Fruit fly (Drosophila melanogaster) whole organism, embryonic: Measurements from ENCODE around the gene Kdm3.

ENCODE experiments used
- ATbp ChIP-seq: fragments of 200-800 bp; sonication (Bioruptor generic); optimal IDR thresholded peaks from 2 replicates; lab custom pipeline; 2017; ENCODE audit warnings: missing biosample characterization, mild to moderate bottlenecking, missing genetic modification characterization, missing genetic modification reagents
- Ada2b ChIP-seq: fragments of 200-800 bp; sonication (Bioruptor generic); IDR thresholded peaks from 2 replicates; pipeline ENCODE4 v1.3.6; 2022; ENCODE audit warnings: missing biosample characterization, missing genetic modification characterization
- BtbVII ChIP-seq: fragments of 200-800 bp; sonication (Bioruptor generic); optimal IDR thresholded peaks from 3 replicates; lab custom pipeline; 2017; ENCODE audit warnings: missing biosample characterization, mild to moderate bottlenecking, missing genetic modification characterization
- CG10274 ChIP-seq: fragments of 200-800 bp; sonication (Bioruptor generic); optimal IDR thresholded peaks from 3 replicates; lab custom pipeline; 2017; ENCODE audit warnings: missing biosample characterization, mild to moderate bottlenecking, missing genetic modification characterization
- CG10321 ChIP-seq: fragments of 200-800 bp; sonication (Bioruptor generic); IDR thresholded peaks from 2 replicates; pipeline ENCODE4 v1.3.6; 2022; ENCODE audit warnings: missing biosample characterization, missing genetic modification characterization
- CG11504 ChIP-seq: fragments of 200-800 bp; sonication (Bioruptor generic); optimal IDR thresholded peaks from 3 replicates; lab custom pipeline; 2019; ENCODE audit warnings: missing biosample characterization, mild to moderate bottlenecking, missing genetic modification characterization, moderate library complexity
- CG11560 ChIP-seq: fragments of 200-800 bp; sonication (Bioruptor generic); IDR thresholded peaks from 3 replicates; pipeline ENCODE4 v1.3.6; 2022; ENCODE audit warnings: missing biosample characterization, missing genetic modification characterization
- CG12299 ChIP-seq: fragments of 200-800 bp; sonication (Bioruptor generic); optimal IDR thresholded peaks from 2 replicates; lab custom pipeline; 2018; ENCODE audit warnings: missing biosample characterization, mild to moderate bottlenecking, missing genetic modification characterization
- CG15479 ChIP-seq: fragments of 200-800 bp; sonication (Bioruptor generic); optimal IDR thresholded peaks from 3 replicates; lab custom pipeline; 2019; ENCODE audit warnings: missing biosample characterization, mild to moderate bottlenecking, missing genetic modification characterization, moderate library complexity
- CG15601 ChIP-seq: fragments of 200-800 bp; sonication (Bioruptor generic); optimal IDR thresholded peaks from 3 replicates; lab custom pipeline; 2019; ENCODE audit warnings: missing biosample characterization, mild to moderate bottlenecking, missing genetic modification characterization, moderate library complexity
- CG17385 ChIP-seq: fragments of 200-800 bp; sonication (Bioruptor generic); optimal IDR thresholded peaks from 3 replicates; lab custom pipeline; 2018; ENCODE audit warnings: missing biosample characterization, mild to moderate bottlenecking, missing genetic modification characterization
- CG18262 ChIP-seq: fragments of 200-800 bp; optimal IDR thresholded peaks from 3 replicates; lab custom pipeline; 2019; ENCODE audit warnings: missing biosample characterization, mild to moderate bottlenecking, missing genetic modification characterization, moderate library complexity
- CG7372 ChIP-seq: fragments of 200-800 bp; sonication (Bioruptor generic); IDR thresholded peaks from 2 replicates; pipeline ENCODE4 v1.3.6; 2022; ENCODE audit warnings: missing biosample characterization, missing genetic modification characterization
- CG8290 ChIP-seq, 3 experiments: fragments of 200-800 bp; sonication (Bioruptor generic); optimal IDR thresholded peaks; 2 replicates each; lab custom pipeline; 2016 to 2019; ENCODE audit warnings: missing biosample characterization in 3 of 3, missing genetic modification characterization in 3 of 3, mild to moderate bottlenecking in 2 of 3, moderate library complexity in 1 of 3
- CG8765 ChIP-seq: fragments of 200-800 bp; sonication (Bioruptor generic); IDR thresholded peaks from 2 replicates; pipeline ENCODE4 v1.3.6; 2022; ENCODE audit warnings: missing biosample characterization, missing genetic modification characterization
- CG9932 ChIP-seq: fragments of 200-800 bp; sonication (Bioruptor generic); IDR thresholded peaks from 2 replicates; pipeline ENCODE4 v1.3.6; 2022; ENCODE audit warnings: missing biosample characterization, missing genetic modification characterization
- CTCF ChIP-seq: fragments of 200-800 bp; sonication (Bioruptor generic); optimal IDR thresholded peaks from 2 replicates; lab custom pipeline; 2017; ENCODE audit warnings: missing biosample characterization, mild to moderate bottlenecking, missing genetic modification characterization, moderate library complexity
- CkIIα-i1 ChIP-seq: fragments of 200-800 bp; sonication (Bioruptor generic); IDR thresholded peaks from 2 replicates; pipeline ENCODE4 v1.3.6; 2022; ENCODE audit warnings: missing biosample characterization, missing genetic modification characterization
- Dbx ChIP-seq: fragments of 200-800 bp; sonication (Bioruptor generic); IDR thresholded peaks from 3 replicates; pipeline ENCODE4 v1.3.6; 2022; ENCODE audit warnings: missing biosample characterization, missing genetic modification characterization
- Dek ChIP-seq: fragments of 200-800 bp; sonication (Bioruptor generic); optimal IDR thresholded peaks from 3 replicates; lab custom pipeline; 2019; ENCODE audit warnings: missing biosample characterization, mild to moderate bottlenecking, missing genetic modification characterization, moderate library complexity
- Dref ChIP-seq: fragments of 200-800 bp; sonication (Bioruptor generic); IDR thresholded peaks from 2 replicates; pipeline ENCODE4 v1.3.6; 2022; ENCODE audit warnings: missing biosample characterization, missing genetic modification characterization
- Drgx ChIP-seq: fragments of 200-800 bp; sonication (Bioruptor generic); IDR thresholded peaks from 2 replicates; pipeline ENCODE4 v1.3.6; 2022; ENCODE audit warnings: missing biosample characterization, missing genetic modification characterization
- H2.0 ChIP-seq: fragments of 200-800 bp; sonication (Bioruptor generic); IDR thresholded peaks from 2 replicates; pipeline ENCODE4 v1.3.6; 2022; ENCODE audit warnings: missing biosample characterization, missing genetic modification characterization
- HLHmδ ChIP-seq: fragments of 200-800 bp; sonication (Bioruptor generic); optimal IDR thresholded peaks from 2 replicates; lab custom pipeline; 2018; ENCODE audit warnings: missing biosample characterization, mild to moderate bottlenecking, missing genetic modification characterization, moderate library complexity
- Mrtf ChIP-seq: fragments of 200-800 bp; sonication (Bioruptor generic); IDR thresholded peaks from 3 replicates; pipeline ENCODE4 v1.3.6; 2022; ENCODE audit warnings: missing biosample characterization, missing genetic modification characterization
- NK7.1 ChIP-seq: fragments of 200-800 bp; sonication (Bioruptor generic); optimal IDR thresholded peaks from 3 replicates; lab custom pipeline; 2016; ENCODE audit warnings: missing biosample characterization, missing genetic modification characterization
- Nf-YA ChIP-seq: fragments of 200-800 bp; sonication (Bioruptor generic); IDR thresholded peaks from 2 replicates; pipeline ENCODE4 v1.3.6; 2022; ENCODE audit warnings: missing biosample characterization, missing genetic modification characterization
- Ravus ChIP-seq: fragments of 200-800 bp; sonication (Bioruptor generic); IDR thresholded peaks from 2 replicates; pipeline ENCODE4 v1.3.6; 2022; ENCODE audit warnings: missing biosample characterization, missing genetic modification characterization
- Rx ChIP-seq: fragments of 200-800 bp; sonication (Bioruptor generic); IDR thresholded peaks from 2 replicates; pipeline ENCODE4 v1.3.6; 2022; ENCODE audit warnings: missing biosample characterization, missing genetic modification characterization
- Side ChIP-seq: fragments of 200-800 bp; sonication (Bioruptor generic); optimal IDR thresholded peaks from 2 replicates; lab custom pipeline; 2016; ENCODE audit warnings: missing biosample characterization, missing genetic modification characterization
- Sox102F ChIP-seq: fragments of 200-800 bp; sonication (Bioruptor generic); optimal IDR thresholded peaks from 2 replicates; lab custom pipeline; 2018; ENCODE audit warnings: missing biosample characterization, mild to moderate bottlenecking, missing genetic modification characterization, moderate library complexity
- Ssrp ChIP-seq: fragments of 200-800 bp; sonication (Bioruptor generic); optimal IDR thresholded peaks from 2 replicates; lab custom pipeline; 2018; ENCODE audit warnings: missing biosample characterization, mild to moderate bottlenecking, missing genetic modification characterization, moderate library complexity
- Trl ChIP-seq, 3 experiments: fragments of >200 bp in 2 of 3; fragments of 200-800 bp in 1 of 3; sonication (Bioruptor generic) in 1 of 3; optimal IDR thresholded peaks; 2 replicates in 1 of 3; 3 replicates in 2 of 3; lab custom pipeline; 2016 to 2017; ENCODE audit warnings: missing biosample characterization in 1 of 3, missing genetic modification characterization in 1 of 3
- abd-A ChIP-seq: fragments of 200-800 bp; sonication (Bioruptor generic); optimal IDR thresholded peaks from 3 replicates; lab custom pipeline; 2019; ENCODE audit warnings: missing biosample characterization, mild to moderate bottlenecking, missing genetic modification characterization, moderate library complexity
- az2 ChIP-seq: fragments of 200-800 bp; sonication (Bioruptor generic); optimal IDR thresholded peaks from 3 replicates; lab custom pipeline; 2016; ENCODE audit warnings: missing biosample characterization, missing genetic modification characterization
- bowl ChIP-seq: fragments of 200-800 bp; sonication (Bioruptor generic); IDR thresholded peaks from 2 replicates; pipeline ENCODE4 v1.3.6; 2022; ENCODE audit warnings: missing biosample characterization, missing genetic modification characterization
- bsh ChIP-seq, 2 experiments: fragments of 200-800 bp; sonication (Bioruptor generic); optimal IDR thresholded peaks; 2 replicates each; lab custom pipeline; 2017 to 2018; ENCODE audit warnings: mild to moderate bottlenecking in 2 of 2, missing biosample characterization in 2 of 2, missing genetic modification characterization in 2 of 2, moderate library complexity in 1 of 2
- btn ChIP-seq: fragments of 200-800 bp; sonication (Bioruptor generic); optimal IDR thresholded peaks from 2 replicates; lab custom pipeline; 2016; ENCODE audit warnings: missing biosample characterization, missing genetic modification characterization
- crc ChIP-seq: fragments of 200-800 bp; sonication (Bioruptor generic); optimal IDR thresholded peaks from 2 replicates; lab custom pipeline; 2016; ENCODE audit warnings: missing biosample characterization, missing genetic modification characterization
- ems ChIP-seq: fragments of 200-800 bp; sonication (Bioruptor generic); optimal IDR thresholded peaks from 3 replicates; lab custom pipeline; 2016; ENCODE audit warnings: missing biosample characterization, missing genetic modification characterization
- fd102C ChIP-seq: fragments of 200-800 bp; sonication (Bioruptor generic); optimal IDR thresholded peaks from 2 replicates; lab custom pipeline; 2018; ENCODE audit warnings: missing biosample characterization, mild to moderate bottlenecking, missing genetic modification characterization, moderate library complexity
- gem ChIP-seq: fragments of 200-800 bp; sonication (Bioruptor generic); optimal IDR thresholded peaks from 2 replicates; lab custom pipeline; 2019; ENCODE audit warnings: missing biosample characterization, mild to moderate bottlenecking, missing genetic modification characterization, moderate library complexity
- ham ChIP-seq: fragments of 200-800 bp; sonication (Bioruptor generic); IDR thresholded peaks from 2 replicates; pipeline ENCODE4 v1.3.6; 2022; ENCODE audit warnings: missing biosample characterization, missing genetic modification characterization
- inv ChIP-seq: fragments of 200-800 bp; sonication (Bioruptor generic); IDR thresholded peaks from 2 replicates; pipeline ENCODE4 v1.3.6; 2022; ENCODE audit warnings: missing biosample characterization, missing genetic modification characterization; ENCODE audit not compliant: partially characterized antibody
- jumu ChIP-seq: fragments of 200-800 bp; sonication (Bioruptor generic); optimal IDR thresholded peaks from 3 replicates; lab custom pipeline; 2016; ENCODE audit warnings: missing biosample characterization, missing genetic modification characterization
- luna ChIP-seq: fragments of 200-800 bp; sonication (Bioruptor generic); optimal IDR thresholded peaks from 2 replicates; lab custom pipeline; 2016; ENCODE audit warnings: missing biosample characterization, missing genetic modification characterization
- pfk ChIP-seq: fragments of 200-800 bp; sonication (Bioruptor generic); optimal IDR thresholded peaks from 2 replicates; lab custom pipeline; 2018; ENCODE audit warnings: missing biosample characterization, mild to moderate bottlenecking, missing genetic modification characterization, moderate library complexity
- sr ChIP-seq: fragments of 200-800 bp; sonication (Bioruptor generic); IDR thresholded peaks from 3 replicates; pipeline ENCODE4 v1.3.6; 2022; ENCODE audit warnings: missing biosample characterization, missing genetic modification characterization
- tx ChIP-seq: fragments of 200-800 bp; sonication (Bioruptor generic); optimal IDR thresholded peaks from 2 replicates; lab custom pipeline; 2016; ENCODE audit warnings: missing biosample characterization, missing genetic modification characterization
- wdn ChIP-seq: fragments of 200-800 bp; sonication (Bioruptor generic); IDR thresholded peaks from 2 replicates; pipeline ENCODE4 v1.3.6; 2022; ENCODE audit warnings: missing biosample characterization, missing genetic modification characterization

Kdm3 gene

dm6 chr3R:9496748-9497147 lies 19.1 kb upstream of the Kdm3 start (continued):
- peak; percentile 51 for TF ChIP-seq Sox102F
- TF ChIP-seq ATbp, result no peak
- TF ChIP-seq CG10274 (GFP tag; lab: Kevin White, UChicago), result no peak
- no peak for TF ChIP-seq sr (GFP tag; lab: Robert Waterston, UW)
- no peak for TF ChIP-seq fd102C (GFP tag; lab: Kevin White, UChicago)
- TF ChIP-seq inv (GFP tag; lab: Robert Waterston, UW), result peak; percentile 35; the same call in 1 of the 2 replicates
- peak; percentile 58 for TF ChIP-seq gem (tag; lab: Kevin White, UChicago)
- 0 out of 2 replicates have a peak, but pooled peaks have one; percentile 23 for TF ChIP-seq Rx
- TF ChIP-seq CG11560 (tag; lab: Robert Waterston, UW), result peak; percentile 75; the same call in 2 of the 3 replicates
- TF ChIP-seq Nf-YA (GFP tag; lab: Robert Waterston, UW), result no peak
- TF ChIP-seq Dek (tag; lab: Kevin White, UChicago), result peak; percentile 82
- peak; percentile 68 for TF ChIP-seq crc (GFP tag; lab: Kevin White, UChicago)
- TF ChIP-seq CG10321 (GFP tag; lab: Robert Waterston, UW), result no peak
- no peak for TF ChIP-seq HLHmδ
- TF ChIP-seq CG15479 (GFP tag; lab: Kevin White, UChicago), result no peak
- peak; percentile 85 for TF ChIP-seq CG8290 (GFP tag; optimal IDR thresholded peaks at IDR 0.05; lab: Kevin White, UChicago)
- TF ChIP-seq CG8290 (tag; optimal IDR thresholded peaks at IDR 0.05; lab: Kevin White, UChicago), result peak; percentile 25 to 94
- TF ChIP-seq wdn (GFP tag; lab: Robert Waterston, UW), result peak; percentile 46; the same call in 1 of the 2 replicates
- TF ChIP-seq CG12299, result peak; percentile 17
- peak; percentile 38 for TF ChIP-seq BtbVII (GFP tag; lab: Kevin White, UChicago)
- TF ChIP-seq Dbx (GFP tag; lab: Robert Waterston, UW), result peak; percentile 67; the same call in 2 of the 3 replicates
- peak; percentile 89 for TF ChIP-seq luna (GFP tag; lab: Kevin White, UChicago)
- TF ChIP-seq bsh (GFP tag; optimal IDR thresholded peaks at IDR 0.05; lab: Kevin White, UChicago), result peak in 1 of 2 experiments; percentile 40
- no peak for TF ChIP-seq abd-A (tag; lab: Kevin White, UChicago)
- no peak; the same call in 1 of the 2 replicates for TF ChIP-seq ham (GFP tag; lab: Robert Waterston, UW)
- TF ChIP-seq bowl (GFP tag; lab: Robert Waterston, UW), result no peak
- peak; percentile 89 for TF ChIP-seq Side (GFP tag; lab: Kevin White, UChicago)
- peak; percentile 62 for TF ChIP-seq pfk (GFP tag; lab: Kevin White, UChicago)
- TF ChIP-seq CkIIα-i1, result no peak
- TF ChIP-seq CG11504 (tag; lab: Kevin White, UChicago), result peak; percentile 62
- TF ChIP-seq NK7.1 (GFP tag; lab: Kevin White, UChicago), result peak; percentile 62
- peak; percentile 78 for TF ChIP-seq tx (GFP tag; lab: Kevin White, UChicago)
- TF ChIP-seq btn (GFP tag; lab: Kevin White, UChicago), result no peak
- TF ChIP-seq CTCF (GFP tag; lab: Kevin White, UChicago), result peak; percentile 53
- peak; percentile 98 for TF ChIP-seq Dref (GFP tag; lab: Robert Waterston, UW)
- TF ChIP-seq Trl (optimal IDR thresholded peaks at IDR 0.05; lab: Kevin White, UChicago), result no peak
- peak; percentile 92 for TF ChIP-seq Trl (GFP tag; optimal IDR thresholded peaks at IDR 0.05; lab: Kevin White, UChicago)
- TF ChIP-seq Ravus (GFP tag; lab: Robert Waterston, UW), result no peak
- TF ChIP-seq Ada2b (GFP tag; lab: Robert Waterston, UW), result no peak
- peak; percentile 23; the same call in 1 of the 2 replicates for TF ChIP-seq CG8765 (GFP tag; lab: Robert Waterston, UW)
- TF ChIP-seq Ssrp (tag; lab: Kevin White, UChicago), result peak; percentile 7
- peak; percentile 38 for TF ChIP-seq CG18262 (tag; lab: Kevin White, UChicago)
- TF ChIP-seq jumu, result peak; percentile 81
- no peak for TF ChIP-seq Drgx (GFP tag; lab: Robert Waterston, UW)
- TF ChIP-seq CG9932 (GFP tag; lab: Robert Waterston, UW), result peak; percentile 92
- peak; percentile 77 for TF ChIP-seq CG15601 (tag; lab: Kevin White, UChicago)
- TF ChIP-seq Mrtf (GFP tag; lab: Robert Waterston, UW), result 0 out of 3 replicates have a peak, but pooled peaks have one; percentile 31
- peak; percentile 50 for TF ChIP-seq az2 (GFP tag; lab: Kevin White, UChicago)
- peak; percentile 62; the same call in 1 of the 2 replicates for TF ChIP-seq H2.0 (GFP tag; lab: Robert Waterston, UW)
- TF ChIP-seq ems (GFP tag; lab: Kevin White, UChicago), result peak; percentile 71
- TF ChIP-seq CG17385 (GFP tag; lab: Kevin White, UChicago), result peak; percentile 46
- 0 out of 2 replicates have a peak, but pooled peaks have one; percentile 35 for TF ChIP-seq CG7372 (GFP tag; lab: Robert Waterston, UW)
